Worm (Caenorhabditis elegans): ENCODE results near the gene spk-1.

The spk-1 gene

DNA sequence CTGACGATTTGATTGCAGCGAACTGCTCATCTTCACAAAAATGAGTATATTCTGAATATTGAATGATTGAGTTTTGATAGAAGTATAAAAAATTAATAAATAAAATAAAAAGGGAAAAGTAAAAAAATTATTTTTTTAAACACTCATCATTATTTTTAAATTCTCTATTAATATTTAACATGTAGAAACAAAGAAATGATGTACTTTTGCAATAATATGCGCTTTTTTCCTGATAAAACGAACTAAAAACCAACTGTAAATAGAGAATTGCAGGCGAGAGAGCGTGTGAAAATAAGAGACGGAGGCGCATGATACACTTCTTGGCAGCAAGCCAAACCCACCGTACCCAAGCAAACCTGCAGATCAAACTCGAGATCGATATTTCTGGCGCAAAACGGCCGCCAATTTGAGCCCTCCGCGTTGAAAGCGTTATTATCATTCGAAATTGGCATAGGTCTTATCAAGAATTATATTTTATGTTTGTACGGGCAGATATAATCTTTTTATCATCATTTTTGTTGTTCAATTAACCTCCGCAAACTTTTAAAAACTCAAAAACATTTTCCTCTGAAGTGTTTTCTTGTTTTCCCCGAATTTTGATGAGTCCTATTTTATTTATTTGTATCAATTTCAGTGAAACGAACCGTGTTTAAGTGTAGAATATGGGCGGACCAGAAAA, at the start of gene spk-1, which contains the start of gene rheb-1:
spk-1 (plus strand) TSS at position 629 of the 679 bp plus-strand sequence.
rheb-1 (minus strand) TSS at position 51 of the 679 bp plus-strand sequence.
- TF ChIP-seq mec-3 (tag; optimal IDR thresholded peaks at IDR 0.05; ENCODE audit: borderline replicate concordance) = no peak
- no peak for TF ChIP-seq sox-2 (GFP tag; IDR thresholded peaks at IDR 0.05)
- no peak for TF ChIP-seq ref-2 (tag; optimal IDR thresholded peaks at IDR 0.05)
- TF ChIP-seq odd-2 (tag; optimal IDR thresholded peaks at IDR 0.05) = no peak
- TF ChIP-seq ttx-3 (tag; optimal IDR thresholded peaks at IDR 0.05) = no peak
- TF ChIP-seq C38D4.7 (GFP tag; optimal IDR thresholded peaks at IDR 0.05) = no peak
- TF ChIP-seq ceh-22 (tag; optimal IDR thresholded peaks at IDR 0.05) = no peak
- TF ChIP-seq ceh-31 (tag; optimal IDR thresholded peaks at IDR 0.05) = peak; percentile 45
- TF ChIP-seq ceh-6 (GFP tag; optimal IDR thresholded peaks at IDR 0.05) = no peak
- TF ChIP-seq dve-1 (tag; optimal IDR thresholded peaks at IDR 0.05) = peak; percentile 31
- peak; percentile 28 for TF ChIP-seq madf-2 (tag; optimal IDR thresholded peaks at IDR 0.05)
- TF ChIP-seq tbx-2 (tag; optimal IDR thresholded peaks at IDR 0.05) = peak; percentile 58
- TF ChIP-seq ceh-2 (tag; optimal IDR thresholded peaks at IDR 0.05) = no peak
- TF ChIP-seq pqm-1 (tag; optimal IDR thresholded peaks at IDR 0.05) = peak; percentile 38
- no peak for TF ChIP-seq unc-86 (tag; optimal IDR thresholded peaks at IDR 0.05)
- no peak for TF ChIP-seq K02D7.2 (tag; optimal IDR thresholded peaks at IDR 0.05)
- no peak for TF ChIP-seq ceh-34 (tag; optimal IDR thresholded peaks at IDR 0.05)
- no peak for TF ChIP-seq ceh-24 (tag; optimal IDR thresholded peaks at IDR 0.05)
- TF ChIP-seq fkh-6 (tag; optimal IDR thresholded peaks at IDR 0.05) = no peak
- TF ChIP-seq unc-42 (tag; optimal IDR thresholded peaks at IDR 0.05) = peak; percentile 5
- TF ChIP-seq zip-5 (tag; optimal IDR thresholded peaks at IDR 0.05) = no peak
- no peak for TF ChIP-seq gmeb-2 (tag; optimal IDR thresholded peaks at IDR 0.05)
- TF ChIP-seq T23F11.4 (GFP tag; optimal IDR thresholded peaks at IDR 0.05) = no peak
- no peak for TF ChIP-seq ztf-16 (tag; optimal IDR thresholded peaks at IDR 0.05)
- no peak for TF ChIP-seq pros-1 (tag; optimal IDR thresholded peaks at IDR 0.05)
- no peak for TF ChIP-seq F13H6.1 (tag; optimal IDR thresholded peaks at IDR 0.05)
- TF ChIP-seq nhr-11 (tag; optimal IDR thresholded peaks at IDR 0.05) = no peak
- TF ChIP-seq hlh-30 (tag; optimal IDR thresholded peaks at IDR 0.05; ENCODE audit: insufficient read depth) = peak; percentile 83
- no peak for TF ChIP-seq tbx-7 (tag; optimal IDR thresholded peaks at IDR 0.05)
- no peak for TF ChIP-seq Y22D7AL.16 (tag; optimal IDR thresholded peaks at IDR 0.05)
- no peak for TF ChIP-seq unc-3 (GFP tag; conservative IDR thresholded peaks at IDR 0.05)
- no peak for TF ChIP-seq unc-3 (tag; optimal IDR thresholded peaks at IDR 0.05)
- TF ChIP-seq elt-4 (tag; optimal IDR thresholded peaks at IDR 0.05) = no peak
- no peak for TF ChIP-seq pag-3 (tag; optimal IDR thresholded peaks at IDR 0.05; ENCODE audit: borderline replicate concordance)
- no peak for TF ChIP-seq lim-6 (tag; optimal IDR thresholded peaks at IDR 0.05)
- TF ChIP-seq ceh-18 (tag; optimal IDR thresholded peaks at IDR 0.05) = peak; percentile 29
- TF ChIP-seq ceh-45 (GFP tag; IDR thresholded peaks at IDR 0.05) = no peak
- no peak for TF ChIP-seq npax-4 (tag; optimal IDR thresholded peaks at IDR 0.05)
- TF ChIP-seq pax-1 (tag; optimal IDR thresholded peaks at IDR 0.05) = no peak
- TF ChIP-seq ceh-30 (tag; optimal IDR thresholded peaks at IDR 0.05) = no peak
- TF ChIP-seq nfya-1 (tag; optimal IDR thresholded peaks at IDR 0.05) = peak; percentile 77
- no peak for TF ChIP-seq hlh-15 (tag; optimal IDR thresholded peaks at IDR 0.05)
- no peak for TF ChIP-seq hlh-6 (tag; optimal IDR thresholded peaks at IDR 0.05)
- no peak for TF ChIP-seq rnt-1 (tag; optimal IDR thresholded peaks at IDR 0.05)
- TF ChIP-seq nhr-232 (tag; optimal IDR thresholded peaks at IDR 0.05) = no peak
- TF ChIP-seq sdc-2 (tag; optimal IDR thresholded peaks at IDR 0.05) = no peak
- TF ChIP-seq fkh-10 (GFP tag; optimal IDR thresholded peaks at IDR 0.05) = no peak
- TF ChIP-seq ceh-14 (tag; optimal IDR thresholded peaks at IDR 0.05) = no peak
- no peak for TF ChIP-seq pha-2 (tag; optimal IDR thresholded peaks at IDR 0.05)
- TF ChIP-seq ets-4 (tag; optimal IDR thresholded peaks at IDR 0.05) = peak; percentile 22
- TF ChIP-seq ceh-9 (tag; optimal IDR thresholded peaks at IDR 0.05) = no peak
- peak; percentile 52 for TF ChIP-seq unc-55 (GFP tag; optimal IDR thresholded peaks at IDR 0.05)
- TF ChIP-seq sox-4 (tag; optimal IDR thresholded peaks at IDR 0.05) = no peak
- no peak for TF ChIP-seq pha-4 (tag; optimal IDR thresholded peaks at IDR 0.05)
